Fruit fly (Drosophila melanogaster) ovary, adult (tissue): Measurements from ENCODE around the gene Shmt.

ENCODE experiments used
- CG17801 ChIP-seq: fragments of 200-800 bp; optimal IDR thresholded peaks from 2 replicates; lab custom pipeline; 2019; ENCODE audit warnings: missing biosample characterization, mild to moderate bottlenecking, missing genetic modification characterization, moderate library complexity; ENCODE audit not compliant: partially characterized antibody

Gene Shmt

dm6 chrX:5888260-5888659, 28.3 kb downstream of the Shmt start:
- peak; percentile 2 for TF ChIP-seq CG17801 (GFP tag; lab: Kevin White, UChicago)

DNA sequence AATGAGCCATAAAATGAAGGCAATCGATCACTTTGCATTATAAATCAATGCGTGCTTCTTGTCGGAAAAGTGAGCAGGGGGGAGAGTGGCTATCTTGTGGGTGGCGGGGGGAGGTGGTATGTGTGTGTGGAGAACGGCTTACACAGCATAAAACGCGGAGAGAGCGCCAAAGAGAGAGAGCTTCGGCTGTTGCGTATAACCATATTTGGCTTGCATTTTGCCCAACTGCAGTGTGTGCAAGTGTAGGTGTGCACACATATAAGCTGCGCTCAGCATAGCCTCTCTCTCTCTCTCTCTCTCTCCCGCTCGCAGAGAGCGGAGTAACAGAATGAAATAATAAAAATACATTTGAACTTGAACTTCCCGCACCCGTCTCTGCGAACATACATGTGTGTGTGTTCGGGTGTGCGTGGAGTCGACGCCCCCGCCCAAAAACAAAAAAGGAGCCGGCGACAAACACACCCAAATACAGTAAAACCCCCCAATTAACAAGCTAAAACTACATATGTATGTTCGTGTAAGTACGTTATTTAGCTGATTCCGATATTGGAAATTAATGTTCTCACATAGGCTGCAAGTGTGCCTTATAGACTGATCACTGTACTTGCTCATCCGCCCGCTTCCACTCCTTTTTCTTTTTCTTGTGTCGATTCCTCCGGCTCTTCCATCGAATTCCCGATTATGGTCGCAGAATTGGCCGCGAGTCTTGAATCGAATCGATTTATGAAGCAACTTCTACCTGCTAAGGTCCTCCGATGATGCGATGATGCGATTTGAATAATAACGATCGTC, 29.6 kb downstream of the Shmt start:
- peak; percentile 5 for TF ChIP-seq CG17801 (GFP tag; lab: Kevin White, UChicago)

dm6 chrX:5885973-5886372, 30.6 kb downstream of the Shmt start:
- TF ChIP-seq CG17801 (GFP tag; lab: Kevin White, UChicago) = no peak

DNA sequence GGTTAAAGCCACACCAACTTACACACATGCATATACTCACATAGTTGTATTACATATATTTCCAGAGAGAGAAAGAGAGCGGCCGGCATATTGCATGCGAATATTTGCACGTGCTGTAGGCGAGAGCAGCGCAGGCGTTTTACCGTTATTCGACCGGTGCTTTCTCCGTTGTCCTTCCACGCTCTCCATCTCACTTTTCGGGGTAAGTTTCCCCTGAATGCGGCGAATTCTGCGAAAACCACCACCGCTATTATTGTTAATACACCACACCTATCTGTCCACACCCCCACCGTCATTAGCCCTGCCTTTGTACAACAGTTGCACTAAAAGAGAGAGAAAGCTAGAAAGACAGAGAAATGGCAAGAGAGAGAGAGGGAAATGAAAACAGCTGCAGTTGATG, 31.1 kb downstream of the Shmt start:
- TF ChIP-seq CG17801 (GFP tag; lab: Kevin White, UChicago) = no peak

DNA sequence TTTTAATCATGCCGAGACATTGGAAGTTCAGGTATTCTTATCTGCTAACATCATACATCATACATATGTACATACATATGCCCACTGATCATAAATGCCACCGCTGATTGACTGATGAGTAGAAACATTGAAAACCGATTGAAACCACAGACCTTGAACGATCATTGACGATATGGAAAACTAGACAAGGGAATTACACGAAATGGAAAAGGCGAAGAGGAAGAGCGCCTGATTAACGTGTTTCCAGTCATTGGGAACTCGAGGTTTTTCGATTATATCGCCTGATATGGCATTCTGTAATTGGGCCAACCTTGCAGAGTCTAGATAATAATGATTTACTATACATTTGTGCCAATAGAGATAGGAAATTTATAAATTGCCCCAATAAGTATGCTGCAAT, 31.7 kb downstream of the Shmt start:
- no peak for TF ChIP-seq CG17801 (GFP tag; lab: Kevin White, UChicago)

DNA sequence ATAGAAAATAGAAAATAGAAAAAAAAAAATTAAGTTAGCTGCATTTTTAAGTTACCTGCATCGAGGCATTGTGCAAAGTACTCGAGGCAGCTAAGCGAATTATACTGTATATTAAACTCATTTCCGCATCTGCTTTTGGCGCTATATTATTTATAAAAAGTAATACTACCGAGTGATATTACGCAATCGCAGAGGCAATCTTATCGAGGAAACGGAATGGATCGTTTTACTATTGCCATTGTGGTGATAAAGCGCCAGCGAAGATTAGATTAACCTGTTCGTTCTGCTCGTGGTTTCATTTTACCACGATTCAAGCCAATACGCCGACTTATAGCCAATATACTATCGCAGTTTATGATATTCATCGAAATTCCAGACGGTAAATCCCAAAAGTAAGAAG, 32.3 kb downstream of the Shmt start:
- no peak for TF ChIP-seq CG17801 (GFP tag; lab: Kevin White, UChicago)

DNA sequence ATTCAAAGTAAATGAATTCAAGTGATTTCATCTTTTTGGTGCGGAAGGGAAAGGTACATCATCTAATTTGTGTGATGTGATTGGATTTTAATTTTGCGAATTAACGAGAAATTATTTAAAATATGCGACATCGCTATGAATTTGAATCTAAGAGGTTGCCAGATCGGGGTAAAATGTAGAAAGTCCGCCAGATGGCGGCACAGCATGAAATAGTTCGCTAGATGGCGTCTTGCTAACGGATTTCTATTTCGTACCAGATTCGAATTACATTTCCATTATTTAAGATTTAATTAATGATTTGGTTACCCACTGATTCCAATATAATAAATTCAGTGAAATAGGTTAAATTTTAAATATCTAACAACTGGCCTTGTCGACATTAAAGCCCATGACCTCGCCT, 33.2 kb downstream of the Shmt start:
- TF ChIP-seq CG17801 (GFP tag; lab: Kevin White, UChicago) = no peak

- TF ChIP-seq CG17801 (GFP tag; lab: Kevin White, UChicago) = peak; percentile 84
Observed at dm6 chrX:5880139-5880924, 36.3 kb downstream of the Shmt start.

DNA sequence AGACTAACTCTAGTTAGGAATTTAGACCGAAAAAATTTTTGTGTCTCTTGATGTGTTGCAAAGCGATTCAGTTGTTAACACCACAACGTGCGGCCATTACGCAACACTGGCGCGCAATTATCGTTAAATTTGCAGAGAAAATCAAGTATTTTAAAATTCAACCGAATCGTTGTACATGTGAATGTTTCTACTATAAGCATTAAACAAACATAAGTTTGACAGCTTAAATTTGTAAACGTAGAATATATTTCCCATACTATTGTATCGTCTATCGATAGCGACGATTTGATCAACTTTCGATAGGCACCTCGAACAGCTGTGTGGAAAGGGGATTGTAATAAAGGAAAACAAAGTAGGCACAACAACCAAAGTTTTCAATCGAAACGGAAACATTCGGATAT, 37.1 kb downstream of the Shmt start, which contains the start of the genes Usp30 and CG16721:
Gene Usp30 (minus strand): TSS at position 245 of the 401 bp plus-strand sequence.
Gene CG16721 (plus strand): TSS at position 327 of the 401 bp plus-strand sequence.
- TF ChIP-seq CG17801 (GFP tag; lab: Kevin White, UChicago) = peak; percentile 81

DNA sequence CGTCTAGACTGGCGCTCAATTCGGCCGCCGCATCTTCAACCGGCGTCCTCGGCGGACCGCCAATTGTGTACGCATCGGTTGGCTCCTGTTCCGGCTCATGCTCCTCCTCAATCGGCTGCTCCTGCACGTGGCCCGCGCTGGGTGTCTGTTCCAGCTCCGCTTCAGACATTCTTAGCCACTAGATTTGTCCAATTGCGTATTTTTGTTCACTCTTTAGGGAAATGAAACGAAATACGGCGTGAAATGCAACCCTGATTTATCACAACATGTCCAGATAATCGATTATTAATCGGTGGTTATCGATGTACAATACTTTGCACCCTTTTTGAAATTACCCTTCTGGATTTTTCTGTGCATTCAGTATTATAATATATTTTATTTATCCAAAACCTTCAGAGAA, 40.0 kb downstream of the Shmt start, which contains the start of gene mof:
Gene mof (minus strand): TSS at position 270 of the 400 bp plus-strand sequence.
- TF ChIP-seq CG17801 (GFP tag; lab: Kevin White, UChicago) = peak; percentile 55

DNA sequence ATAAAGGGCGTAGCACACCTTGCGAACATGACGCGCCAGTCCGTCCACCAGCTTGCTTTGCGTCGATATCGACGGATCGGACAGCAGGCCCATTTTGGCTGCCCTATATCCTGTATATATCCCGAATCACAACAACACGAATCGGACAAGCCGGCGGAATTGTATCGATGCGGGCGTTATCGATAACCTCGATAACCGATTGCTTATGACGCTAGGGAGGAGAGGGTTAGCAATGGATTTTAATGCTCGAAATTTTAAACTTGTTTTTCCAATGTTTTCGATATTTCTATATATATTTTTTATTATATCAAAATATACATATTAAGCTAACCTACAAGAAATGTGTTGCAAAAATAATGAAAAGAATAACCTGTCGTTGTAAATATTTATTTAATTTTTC, 43.4 kb downstream of the Shmt start, which contains the start of gene GAA1:
Gene GAA1 (minus strand): TSS at position 194 of the 400 bp plus-strand sequence.
- TF ChIP-seq CG17801 (GFP tag; lab: Kevin White, UChicago) = peak; percentile 22

DNA sequence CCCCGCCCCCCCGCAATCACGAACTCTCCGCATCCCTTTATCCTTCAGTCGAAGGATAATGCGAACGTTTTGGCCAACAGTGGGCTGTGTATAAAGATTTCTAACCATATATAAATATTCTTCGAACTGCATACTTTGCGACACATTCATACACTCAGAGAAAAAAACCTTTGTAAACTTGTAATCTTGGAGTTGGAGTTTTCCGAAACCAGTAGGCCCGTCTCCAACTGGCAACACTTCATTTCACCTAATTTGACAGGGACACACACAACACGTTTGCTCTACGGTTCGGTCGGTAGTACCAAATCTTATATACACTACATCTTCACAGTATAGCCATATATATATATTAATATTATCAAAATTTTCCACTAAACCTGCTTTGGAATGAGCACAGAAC, 47.8 kb downstream of the Shmt start, which contains the start of gene CG15764:
Gene CG15764 (plus strand): TSS at position 301 of the 400 bp plus-strand sequence.
- no peak for TF ChIP-seq CG17801 (GFP tag; lab: Kevin White, UChicago)

DNA sequence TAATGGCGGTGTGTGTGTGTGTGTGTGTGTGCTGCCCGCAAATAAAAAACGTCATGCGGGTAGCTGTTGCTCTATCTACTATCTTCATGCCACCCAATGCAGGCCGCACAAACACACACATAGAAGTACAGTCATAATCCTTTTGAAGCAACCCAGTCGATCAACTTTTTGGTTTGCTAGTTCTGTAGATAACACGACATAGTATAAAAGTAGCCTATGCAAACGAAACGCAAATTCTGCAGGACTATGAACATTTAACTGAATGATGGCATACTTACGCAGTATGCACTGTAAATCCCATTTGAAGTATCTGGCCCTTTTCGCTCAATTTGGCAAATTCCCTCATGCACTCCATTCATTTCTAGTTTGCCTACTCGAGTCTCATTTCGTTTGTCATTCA, 50.5 kb downstream of the Shmt start:
- no peak for TF ChIP-seq CG17801 (GFP tag; lab: Kevin White, UChicago)

DNA sequence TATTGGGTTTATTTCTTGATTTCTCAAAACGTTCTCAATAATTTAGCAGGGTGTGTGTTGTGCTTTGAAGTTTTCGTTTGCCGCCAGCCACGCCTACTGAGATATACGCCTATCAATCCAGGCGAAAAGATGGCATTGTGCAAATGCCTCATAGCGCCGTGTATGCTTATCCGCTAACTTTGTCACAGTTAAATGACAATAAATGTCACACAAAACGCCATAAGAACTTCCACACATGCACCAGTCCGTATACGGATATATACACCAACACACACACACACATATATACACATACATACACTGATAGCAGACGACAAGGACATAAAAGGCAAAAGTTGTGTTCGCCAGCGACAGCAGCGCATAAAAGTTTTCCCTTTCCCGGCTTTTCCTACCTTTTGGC, 51.5 kb downstream of the Shmt start, which contains the start of gene CG43137:
Gene CG43137 (minus strand): TSS at position 101 of the 400 bp plus-strand sequence.
- no peak for TF ChIP-seq CG17801 (GFP tag; lab: Kevin White, UChicago)
